Worm (Caenorhabditis elegans) whole organism, L1 larva: ENCODE data around the gene mlc-5.

Source experiments
- lin-13 ChIP-seq: fragments of 150-350 bp; optimal IDR thresholded peaks from 2 replicates; lab custom pipeline; 2014; ENCODE audit warnings: missing biosample characterization, missing genetic modification reagents, missing genetic modification characterization
- nhr-11 ChIP-seq: fragments of 150-350 bp; optimal IDR thresholded peaks from 2 replicates; lab custom pipeline; 2014; ENCODE audit warnings: missing biosample characterization, missing genetic modification characterization
- nhr-76 ChIP-seq: sonication (generic microtip); optimal IDR thresholded peaks from 2 replicates; lab custom pipeline; 2017; ENCODE audit warnings: missing biosample characterization, missing genetic modification characterization

- TF ChIP-seq lin-13 (no peak), nhr-11 (tag; lab: Kevin White, UChicago) (no peak), nhr-76 (tag; lab: Kevin White, UChicago) (no peak)
Measured at ce11 chrIII:13654950-13655349, 31.8 kb downstream of the mlc-5 start.
